Worm (Caenorhabditis elegans) whole organism, late embryonic: ENCODE measurements around the gene F44G4.6.

Source experiments
- F13H6.1 ChIP-seq: sonication (generic microtip); optimal IDR thresholded peaks from 2 replicates; lab custom pipeline; 2016; ENCODE audit warnings: missing genetic modification characterization, missing compliant biosample characterization
- K02D7.2 ChIP-seq: sonication (generic microtip); optimal IDR thresholded peaks from 2 replicates; lab custom pipeline; 2017; ENCODE audit warnings: mild to moderate bottlenecking, missing genetic modification characterization, missing compliant biosample characterization
- K09A11.1 ChIP-seq: sonication (generic microtip); optimal IDR thresholded peaks from 2 replicates; lab custom pipeline; 2017; ENCODE audit warnings: antibody characterized with exemption, mild to moderate bottlenecking, missing genetic modification characterization, missing compliant biosample characterization; ENCODE audit not compliant: insufficient read depth
- Y22D7AL.16 ChIP-seq: sonication (generic microtip); optimal IDR thresholded peaks from 2 replicates; lab custom pipeline; 2016; ENCODE audit warnings: missing genetic modification characterization, missing compliant biosample characterization
- ahr-1 ChIP-seq: sonication (generic microtip); optimal IDR thresholded peaks from 2 replicates; lab custom pipeline; 2016; ENCODE audit warnings: missing genetic modification characterization, missing compliant biosample characterization
- ama-1 ChIP-seq: fragments of 150-350 bp; optimal IDR thresholded peaks from 2 replicates; lab custom pipeline; 2014
- ceh-14 ChIP-seq: sonication (generic microtip); optimal IDR thresholded peaks from 2 replicates; lab custom pipeline; 2016; ENCODE audit warnings: missing genotype, missing genetic modification characterization, missing compliant biosample characterization
- ceh-18 ChIP-seq: sonication (generic microtip); optimal IDR thresholded peaks from 2 replicates; lab custom pipeline; 2016; ENCODE audit warnings: missing genetic modification characterization, missing compliant biosample characterization
- ceh-19 ChIP-seq: fragments of 200-800 bp; sonication (Bioruptor generic); optimal IDR thresholded peaks from 2 replicates; lab custom pipeline; 2018; ENCODE audit warnings: mild to moderate bottlenecking, missing genetic modification characterization, missing compliant biosample characterization
- ceh-2 ChIP-seq: sonication (generic microtip); optimal IDR thresholded peaks from 2 replicates; lab custom pipeline; 2016; ENCODE audit warnings: missing genotype, missing genetic modification characterization, missing compliant biosample characterization
- ceh-31 ChIP-seq: sonication (generic microtip); optimal IDR thresholded peaks from 2 replicates; lab custom pipeline; 2016; ENCODE audit warnings: missing genetic modification characterization, missing compliant biosample characterization
- ceh-34 ChIP-seq: sonication (generic microtip); optimal IDR thresholded peaks from 2 replicates; lab custom pipeline; 2016; ENCODE audit warnings: mild to moderate bottlenecking, missing genetic modification characterization, missing compliant biosample characterization
- ceh-48 ChIP-seq: sonication (generic microtip); optimal IDR thresholded peaks from 2 replicates; lab custom pipeline; 2016; ENCODE audit warnings: missing genetic modification characterization, inconsistent platforms, missing compliant biosample characterization
- ceh-6 ChIP-seq: fragments of 200-800 bp; sonication (Bioruptor generic); optimal IDR thresholded peaks from 2 replicates; lab custom pipeline; 2018; ENCODE audit warnings: mild to moderate bottlenecking, missing genetic modification characterization, missing compliant biosample characterization
- ceh-9 ChIP-seq: sonication (generic microtip); optimal IDR thresholded peaks from 2 replicates; lab custom pipeline; 2016; ENCODE audit warnings: mild to moderate bottlenecking, missing genetic modification characterization, inconsistent platforms, missing compliant biosample characterization
- dmd-4 ChIP-seq: sonication (generic microtip); optimal IDR thresholded peaks from 2 replicates; lab custom pipeline; 2016; ENCODE audit warnings: borderline replicate concordance, missing genetic modification characterization, missing compliant biosample characterization
- elt-4 ChIP-seq: sonication (generic microtip); optimal IDR thresholded peaks from 2 replicates; lab custom pipeline; 2016; ENCODE audit warnings: missing genetic modification characterization, missing compliant biosample characterization
- ets-4 ChIP-seq: sonication (generic microtip); optimal IDR thresholded peaks from 2 replicates; lab custom pipeline; 2016; ENCODE audit warnings: missing genetic modification characterization, missing compliant biosample characterization
- eyg-1 ChIP-seq: sonication (generic microtip); optimal IDR thresholded peaks from 2 replicates; lab custom pipeline; 2016; ENCODE audit warnings: missing genotype, missing genetic modification characterization, missing compliant biosample characterization
- fkh-10 ChIP-seq: fragments of 150-350 bp; optimal IDR thresholded peaks from 2 replicates; lab custom pipeline; 2014; ENCODE audit warnings: missing biosample characterization, missing genetic modification reagents, missing genetic modification characterization
- fkh-6 ChIP-seq: sonication (generic microtip); optimal IDR thresholded peaks from 2 replicates; lab custom pipeline; 2016; ENCODE audit warnings: missing genetic modification characterization, missing compliant biosample characterization
- gmeb-2 ChIP-seq: sonication (generic microtip); optimal IDR thresholded peaks from 2 replicates; lab custom pipeline; 2016; ENCODE audit warnings: missing genetic modification characterization, inconsistent platforms, missing compliant biosample characterization
- hlh-13 ChIP-seq: fragments of 200-800 bp; sonication (Bioruptor generic); optimal IDR thresholded peaks from 2 replicates; lab custom pipeline; 2018; ENCODE audit warnings: mild to moderate bottlenecking, missing genetic modification characterization, missing compliant biosample characterization
- hlh-15 ChIP-seq: sonication (generic microtip); optimal IDR thresholded peaks from 2 replicates; lab custom pipeline; 2016; ENCODE audit warnings: missing genetic modification characterization, missing compliant biosample characterization
- hlh-30 ChIP-seq: sonication (generic microtip); optimal IDR thresholded peaks from 2 replicates; lab custom pipeline; 2017; ENCODE audit warnings: antibody characterized with exemption, missing genetic modification characterization, missing compliant biosample characterization; ENCODE audit not compliant: insufficient read depth
- hlh-6 ChIP-seq: sonication (generic microtip); optimal IDR thresholded peaks from 2 replicates; lab custom pipeline; 2016; ENCODE audit warnings: missing genotype, missing genetic modification characterization, missing compliant biosample characterization
- lim-6 ChIP-seq: sonication (generic microtip); optimal IDR thresholded peaks from 2 replicates; lab custom pipeline; 2016; ENCODE audit warnings: missing genetic modification characterization, missing compliant biosample characterization
- mec-3 ChIP-seq: sonication (generic microtip); optimal IDR thresholded peaks from 2 replicates; lab custom pipeline; 2016; ENCODE audit warnings: borderline replicate concordance, missing genetic modification characterization, missing compliant biosample characterization
- nfya-1 ChIP-seq: sonication (generic microtip); optimal IDR thresholded peaks from 2 replicates; lab custom pipeline; 2017; ENCODE audit warnings: missing genetic modification characterization, mild to moderate bottlenecking, missing compliant biosample characterization, antibody characterized with exemption, moderate library complexity
- nhr-11 ChIP-seq: fragments of 150-350 bp; optimal IDR thresholded peaks from 2 replicates; lab custom pipeline; 2014; ENCODE audit warnings: missing biosample characterization, missing genetic modification characterization
- nhr-232 ChIP-seq: sonication (generic microtip); optimal IDR thresholded peaks from 2 replicates; lab custom pipeline; 2016; ENCODE audit warnings: missing genetic modification characterization, missing compliant biosample characterization
- odd-2 ChIP-seq: sonication (generic microtip); optimal IDR thresholded peaks from 2 replicates; lab custom pipeline; 2017; ENCODE audit warnings: antibody characterized with exemption, mild to moderate bottlenecking, missing genetic modification characterization, missing compliant biosample characterization
- pax-1 ChIP-seq: fragments of 150-350 bp; optimal IDR thresholded peaks from 2 replicates; lab custom pipeline; 2014; ENCODE audit warnings: missing biosample characterization, missing genetic modification characterization
- pha-2 ChIP-seq: sonication (generic microtip); optimal IDR thresholded peaks from 2 replicates; lab custom pipeline; 2017; ENCODE audit warnings: mild to moderate bottlenecking, missing genetic modification characterization, missing compliant biosample characterization
- pqm-1 ChIP-seq: sonication (generic microtip); optimal IDR thresholded peaks from 2 replicates; lab custom pipeline; 2016; ENCODE audit warnings: missing genetic modification characterization, missing compliant biosample characterization
- ref-2 ChIP-seq: sonication (generic microtip); optimal IDR thresholded peaks from 2 replicates; lab custom pipeline; 2016; ENCODE audit warnings: missing genetic modification characterization, missing compliant biosample characterization
- sox-2 ChIP-seq: fragments of 200-800 bp; sonication (Bioruptor generic); IDR thresholded peaks from 2 replicates; pipeline ENCODE4 v1.3.6; 2022; ENCODE audit warnings: missing genetic modification reagents, missing genetic modification characterization, missing compliant biosample characterization
- syd-9 ChIP-seq: sonication (generic microtip); optimal IDR thresholded peaks from 2 replicates; lab custom pipeline; 2016; ENCODE audit warnings: mild to moderate bottlenecking, missing genetic modification characterization, moderate library complexity, missing compliant biosample characterization
- tbx-2 ChIP-seq: sonication (generic microtip); optimal IDR thresholded peaks from 2 replicates; lab custom pipeline; 2016; ENCODE audit warnings: missing genetic modification characterization, missing compliant biosample characterization
- tbx-7 ChIP-seq: sonication (generic microtip); optimal IDR thresholded peaks from 2 replicates; lab custom pipeline; 2016; ENCODE audit warnings: missing genotype, missing genetic modification characterization, missing compliant biosample characterization
- ttx-3 ChIP-seq: sonication (generic microtip); optimal IDR thresholded peaks from 2 replicates; lab custom pipeline; 2016; ENCODE audit warnings: missing genetic modification reagents, missing genetic modification characterization, missing compliant biosample characterization
- unc-42 ChIP-seq: sonication (generic microtip); optimal IDR thresholded peaks from 2 replicates; lab custom pipeline; 2016; ENCODE audit warnings: missing genotype, missing genetic modification characterization, missing compliant biosample characterization
- unc-55 ChIP-seq: sonication (generic microtip); optimal IDR thresholded peaks from 2 replicates; lab custom pipeline; 2017; ENCODE audit warnings: missing biosample characterization, missing genetic modification reagents, missing genetic modification characterization
- unc-86 ChIP-seq: sonication (generic microtip); optimal IDR thresholded peaks from 2 replicates; lab custom pipeline; 2016; ENCODE audit warnings: missing genetic modification characterization, missing compliant biosample characterization
- zip-5 ChIP-seq: sonication (generic microtip); optimal IDR thresholded peaks from 2 replicates; lab custom pipeline; 2016; ENCODE audit warnings: missing genetic modification characterization, missing compliant biosample characterization

The F44G4.6 gene

DNA sequence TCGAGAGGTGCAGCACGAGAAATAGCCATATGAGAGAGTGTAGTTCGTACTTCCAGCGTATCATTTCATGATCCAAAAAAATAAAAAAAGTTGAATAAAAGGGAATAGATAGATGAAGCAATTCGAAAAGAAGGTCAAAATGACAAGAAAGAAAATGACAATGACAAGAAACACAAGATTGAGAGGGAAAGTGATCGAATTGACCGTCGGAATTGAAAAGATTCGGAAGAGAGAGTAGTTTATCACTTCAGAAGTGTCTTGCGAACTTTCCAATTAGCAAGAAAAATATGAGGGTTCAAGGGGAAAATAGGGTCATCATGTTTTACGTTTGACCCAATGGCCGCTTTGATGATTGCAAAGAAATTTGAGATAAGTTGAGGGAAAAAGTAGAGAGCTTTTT is 18.1 kb upstream of the F44G4.6 start, which contains the start of gene dep-1:
TSS of gene dep-1 (minus strand) at position 95 of the 400 bp plus-strand sequence.
- TF ChIP-seq nhr-11 (tag; lab: Kevin White, UChicago) (no peak), ceh-19 (GFP tag; lab: Kevin White, UChicago) (no peak), tbx-2 (tag; lab: Kevin White, UChicago) (no peak)

DNA sequence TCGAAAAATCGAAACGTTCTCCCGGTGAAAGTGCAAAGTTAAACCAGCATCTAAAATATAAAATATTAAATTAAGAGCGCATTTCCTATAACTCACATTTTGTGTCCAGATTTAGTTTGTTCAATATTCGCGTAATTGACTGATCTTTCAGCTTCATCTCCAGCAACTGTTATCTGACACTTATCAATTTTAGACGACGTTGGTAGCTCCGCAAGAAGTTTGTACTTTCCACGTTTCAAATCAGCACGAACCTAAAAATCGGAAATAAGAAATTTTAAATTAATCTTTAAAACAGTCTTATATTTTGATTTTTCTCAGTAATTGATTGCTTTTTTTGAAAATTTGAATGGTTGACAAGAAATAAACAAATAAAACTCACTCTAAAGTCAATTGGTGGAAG is 16.0 kb upstream of the F44G4.6 start:
- TF ChIP-seq ceh-18 (no peak), hlh-13 (GFP tag; lab: Kevin White, UChicago) (no peak), ceh-2 (no peak), ceh-19 (GFP tag; lab: Kevin White, UChicago) (no peak), pqm-1 (no peak), pha-2 (tag; lab: Kevin White, UChicago) (no peak), ceh-34 (tag; lab: Kevin White, UChicago) (no peak)

DNA sequence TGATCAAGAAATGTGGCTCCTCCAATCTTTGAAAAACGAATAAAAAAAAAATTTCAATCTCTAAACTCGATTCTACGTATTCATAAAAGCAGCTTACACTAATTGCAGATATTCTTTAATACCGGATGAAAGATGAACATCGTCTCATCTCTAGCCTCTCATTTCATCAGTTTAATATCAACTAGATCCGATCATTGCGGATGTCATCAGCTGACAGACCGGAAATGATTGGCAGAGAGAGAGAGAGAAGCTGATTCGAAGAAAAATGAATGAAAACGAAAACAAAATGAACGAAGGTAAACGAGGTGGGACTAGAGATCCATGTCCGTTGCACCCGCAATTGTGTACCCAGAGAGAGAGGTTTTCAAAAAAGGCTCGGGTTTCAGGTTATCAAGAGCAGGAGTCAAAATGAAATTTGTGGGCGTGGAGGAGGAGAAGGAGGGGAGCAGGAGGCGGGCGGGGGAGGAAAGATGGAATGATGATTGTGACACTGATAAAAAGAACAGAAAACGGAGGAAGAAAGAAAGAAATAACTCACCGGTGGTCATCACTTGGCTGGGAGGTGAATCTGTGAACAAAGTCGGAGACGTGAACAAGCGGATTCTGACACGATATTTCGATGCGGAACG is 13.4 kb upstream of the F44G4.6 start:
- TF ChIP-seq ceh-18 (peak; percentile 1), ceh-19 (GFP tag; lab: Kevin White, UChicago) (peak; percentile 17), ttx-3 (tag; lab: Kevin White, UChicago) (no peak)

DNA sequence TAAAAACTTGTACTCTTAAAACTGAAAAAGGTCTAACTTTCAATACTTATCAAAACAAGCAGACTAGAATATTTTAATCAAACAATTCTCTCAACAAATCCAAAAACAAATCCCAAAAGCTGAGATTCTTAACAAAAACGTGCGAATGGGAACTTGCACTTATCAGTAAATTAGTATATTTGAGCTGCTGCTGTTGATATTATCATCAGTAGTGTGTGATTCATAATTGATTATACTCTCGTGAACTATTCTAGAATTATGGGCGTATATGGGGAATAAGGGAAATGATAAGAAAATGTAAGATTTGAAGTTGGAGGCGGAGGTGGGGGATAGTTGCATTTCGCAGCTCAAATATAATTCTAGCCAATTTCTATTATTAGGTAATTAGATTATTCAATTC is 12.6 kb upstream of the F44G4.6 start:
- no peak for TF ChIP-seq unc-55 (GFP tag; lab: Kevin White, UChicago)

DNA sequence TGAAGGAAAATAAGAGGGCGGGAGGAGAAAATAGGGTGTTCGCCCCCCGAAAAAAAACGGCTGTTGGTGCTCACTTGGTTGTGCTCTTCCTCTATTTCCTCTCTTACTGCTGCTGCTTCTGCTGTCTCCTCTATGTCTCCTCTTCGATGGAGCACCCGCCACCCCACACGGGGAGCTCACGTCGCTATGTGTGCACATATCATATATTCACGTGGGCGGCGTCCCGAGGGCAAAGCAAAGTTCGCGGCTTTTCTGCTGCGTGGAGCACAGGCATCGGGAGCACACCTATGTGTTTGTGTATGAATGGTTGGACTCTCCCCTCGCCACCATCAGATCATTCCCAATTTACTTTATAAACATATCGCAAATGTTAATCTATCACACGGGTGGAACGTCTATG is 11.7 kb upstream of the F44G4.6 start:
- no peak for TF ChIP-seq syd-9 (tag; lab: Kevin White, UChicago)
- peak; percentile 23 for TF ChIP-seq elt-4 (tag; lab: Kevin White, UChicago)
- TF ChIP-seq nhr-11 (tag; lab: Kevin White, UChicago): no peak
- no peak for TF ChIP-seq dmd-4
- peak; percentile 14 for TF ChIP-seq ref-2 (tag; lab: Kevin White, UChicago)
- no peak for TF ChIP-seq unc-86 (tag; lab: Kevin White, UChicago)
- TF ChIP-seq hlh-6 (tag; lab: Kevin White, UChicago): no peak
- no peak for TF ChIP-seq gmeb-2 (tag; lab: Kevin White, UChicago)
- no peak for TF ChIP-seq odd-2 (tag; lab: Kevin White, UChicago)
- TF ChIP-seq tbx-7 (tag; lab: Kevin White, UChicago): no peak
- TF ChIP-seq ceh-31 (tag; lab: Kevin White, UChicago): peak; percentile 9
- no peak for TF ChIP-seq ceh-6 (GFP tag; lab: Kevin White, UChicago)
- no peak for TF ChIP-seq hlh-15 (tag; lab: Kevin White, UChicago)
- TF ChIP-seq ceh-9 (tag; lab: Kevin White, UChicago): no peak
- no peak for TF ChIP-seq F13H6.1
- no peak for TF ChIP-seq ceh-48 (tag; lab: Kevin White, UChicago)
- no peak for TF ChIP-seq zip-5 (tag; lab: Kevin White, UChicago)
- TF ChIP-seq unc-42 (tag; lab: Kevin White, UChicago): no peak
- peak; percentile 42 for TF ChIP-seq ceh-18
- TF ChIP-seq fkh-10 (GFP tag; lab: Kevin White, UChicago): no peak
- no peak for TF ChIP-seq fkh-6 (tag; lab: Kevin White, UChicago)
- TF ChIP-seq eyg-1 (tag; lab: Kevin White, UChicago): no peak
- TF ChIP-seq nhr-232: no peak
- TF ChIP-seq ceh-14 (tag; lab: Kevin White, UChicago): no peak
- TF ChIP-seq Y22D7AL.16 (tag; lab: Kevin White, UChicago): no peak
- no peak for TF ChIP-seq K02D7.2
- TF ChIP-seq pax-1 (tag; lab: Kevin White, UChicago): no peak
- TF ChIP-seq nfya-1 (tag; lab: Kevin White, UChicago): no peak
- TF ChIP-seq tbx-2 (tag; lab: Kevin White, UChicago): no peak
- no peak for TF ChIP-seq ama-1 (lab: Kevin White, UChicago)
- no peak for TF ChIP-seq ets-4 (tag; lab: Kevin White, UChicago)
- no peak for TF ChIP-seq ahr-1
- TF ChIP-seq sox-2 (GFP tag; lab: Robert Waterston, UW): no peak
- TF ChIP-seq hlh-30 (tag; lab: Kevin White, UChicago): peak; percentile 65
- peak; percentile 64 for TF ChIP-seq mec-3 (tag; lab: Kevin White, UChicago)
- no peak for TF ChIP-seq lim-6 (tag; lab: Kevin White, UChicago)
- TF ChIP-seq K09A11.1 (tag; lab: Kevin White, UChicago): no peak
